Worm (Caenorhabditis elegans) whole organism, late embryonic: ENCODE results near the gene srd-58.

Source experiments
- C38D4.7 ChIP-seq: fragments of 200-800 bp; sonication (Bioruptor generic); optimal IDR thresholded peaks from 2 replicates; lab custom pipeline; 2018; ENCODE audit warnings: mild to moderate bottlenecking, missing genetic modification characterization, moderate library complexity, missing compliant biosample characterization
- F13H6.1 ChIP-seq: sonication (generic microtip); optimal IDR thresholded peaks from 2 replicates; lab custom pipeline; 2016; ENCODE audit warnings: missing genetic modification characterization, missing compliant biosample characterization
- K02D7.2 ChIP-seq: sonication (generic microtip); optimal IDR thresholded peaks from 2 replicates; lab custom pipeline; 2017; ENCODE audit warnings: mild to moderate bottlenecking, missing genetic modification characterization, missing compliant biosample characterization
- T23F11.4 ChIP-seq: fragments of 200-800 bp; sonication (Bioruptor generic); optimal IDR thresholded peaks from 2 replicates; lab custom pipeline; 2018; ENCODE audit warnings: mild to moderate bottlenecking, missing genetic modification characterization, missing compliant biosample characterization
- Y22D7AL.16 ChIP-seq: sonication (generic microtip); optimal IDR thresholded peaks from 2 replicates; lab custom pipeline; 2016; ENCODE audit warnings: missing genetic modification characterization, missing compliant biosample characterization
- ama-1 ChIP-seq: fragments of 150-350 bp; optimal IDR thresholded peaks from 2 replicates; lab custom pipeline; 2014
- ceh-14 ChIP-seq: sonication (generic microtip); optimal IDR thresholded peaks from 2 replicates; lab custom pipeline; 2016; ENCODE audit warnings: missing genotype, missing genetic modification characterization, missing compliant biosample characterization
- ceh-18 ChIP-seq: sonication (generic microtip); optimal IDR thresholded peaks from 2 replicates; lab custom pipeline; 2016; ENCODE audit warnings: missing genetic modification characterization, missing compliant biosample characterization
- ceh-19 ChIP-seq: fragments of 200-800 bp; sonication (Bioruptor generic); optimal IDR thresholded peaks from 2 replicates; lab custom pipeline; 2018; ENCODE audit warnings: mild to moderate bottlenecking, missing genetic modification characterization, missing compliant biosample characterization
- ceh-2 ChIP-seq: sonication (generic microtip); optimal IDR thresholded peaks from 2 replicates; lab custom pipeline; 2016; ENCODE audit warnings: missing genotype, missing genetic modification characterization, missing compliant biosample characterization
- ceh-22 ChIP-seq: sonication (generic microtip); optimal IDR thresholded peaks from 2 replicates; lab custom pipeline; 2017; ENCODE audit warnings: missing biosample characterization, missing genetic modification characterization
- ceh-24 ChIP-seq: sonication (generic microtip); optimal IDR thresholded peaks from 2 replicates; lab custom pipeline; 2016; ENCODE audit warnings: mild to moderate bottlenecking, missing genetic modification characterization, missing compliant biosample characterization
- ceh-31 ChIP-seq: sonication (generic microtip); optimal IDR thresholded peaks from 2 replicates; lab custom pipeline; 2016; ENCODE audit warnings: missing genetic modification characterization, missing compliant biosample characterization
- ceh-34 ChIP-seq: sonication (generic microtip); optimal IDR thresholded peaks from 2 replicates; lab custom pipeline; 2016; ENCODE audit warnings: mild to moderate bottlenecking, missing genetic modification characterization, missing compliant biosample characterization
- ceh-45 ChIP-seq: fragments of 200-800 bp; sonication (Bioruptor generic); IDR thresholded peaks from 2 replicates; pipeline ENCODE4 v1.3.6; 2022; ENCODE audit warnings: missing genetic modification reagents, missing genetic modification characterization, missing compliant biosample characterization
- dmd-4 ChIP-seq: sonication (generic microtip); optimal IDR thresholded peaks from 2 replicates; lab custom pipeline; 2016; ENCODE audit warnings: borderline replicate concordance, missing genetic modification characterization, missing compliant biosample characterization
- ets-4 ChIP-seq: sonication (generic microtip); optimal IDR thresholded peaks from 2 replicates; lab custom pipeline; 2016; ENCODE audit warnings: missing genetic modification characterization, missing compliant biosample characterization
- fkh-10 ChIP-seq: fragments of 150-350 bp; optimal IDR thresholded peaks from 2 replicates; lab custom pipeline; 2014; ENCODE audit warnings: missing biosample characterization, missing genetic modification reagents, missing genetic modification characterization
- fkh-6 ChIP-seq: sonication (generic microtip); optimal IDR thresholded peaks from 2 replicates; lab custom pipeline; 2016; ENCODE audit warnings: missing genetic modification characterization, missing compliant biosample characterization
- hlh-15 ChIP-seq: sonication (generic microtip); optimal IDR thresholded peaks from 2 replicates; lab custom pipeline; 2016; ENCODE audit warnings: missing genetic modification characterization, missing compliant biosample characterization
- hlh-30 ChIP-seq: sonication (generic microtip); optimal IDR thresholded peaks from 2 replicates; lab custom pipeline; 2017; ENCODE audit warnings: antibody characterized with exemption, missing genetic modification characterization, missing compliant biosample characterization; ENCODE audit not compliant: insufficient read depth
- hlh-6 ChIP-seq: sonication (generic microtip); optimal IDR thresholded peaks from 2 replicates; lab custom pipeline; 2016; ENCODE audit warnings: missing genotype, missing genetic modification characterization, missing compliant biosample characterization
- hlh-8 ChIP-seq: sonication (generic microtip); optimal IDR thresholded peaks from 2 replicates; lab custom pipeline; 2016; ENCODE audit warnings: missing genotype, missing genetic modification characterization, missing compliant biosample characterization
- lin-11 ChIP-seq: fragments of 200-800 bp; sonication (Bioruptor generic); optimal IDR thresholded peaks from 2 replicates; lab custom pipeline; 2018; ENCODE audit warnings: mild to moderate bottlenecking, missing genetic modification characterization, missing compliant biosample characterization
- madf-2 ChIP-seq: sonication (generic microtip); optimal IDR thresholded peaks from 2 replicates; lab custom pipeline; 2017; ENCODE audit warnings: missing genetic modification characterization, missing compliant biosample characterization
- nfya-1 ChIP-seq: sonication (generic microtip); optimal IDR thresholded peaks from 2 replicates; lab custom pipeline; 2017; ENCODE audit warnings: missing genetic modification characterization, mild to moderate bottlenecking, missing compliant biosample characterization, antibody characterized with exemption, moderate library complexity
- pat-9 ChIP-seq: fragments of 200-800 bp; sonication (Bioruptor generic); optimal IDR thresholded peaks from 2 replicates; lab custom pipeline; 2018; ENCODE audit warnings: mild to moderate bottlenecking, missing genetic modification characterization, moderate library complexity, missing compliant biosample characterization
- pros-1 ChIP-seq: fragments of 150-350 bp; optimal IDR thresholded peaks from 2 replicates; lab custom pipeline; 2014; ENCODE audit warnings: missing biosample characterization, missing genetic modification reagents, missing genetic modification characterization
- ref-2 ChIP-seq: sonication (generic microtip); optimal IDR thresholded peaks from 2 replicates; lab custom pipeline; 2016; ENCODE audit warnings: missing genetic modification characterization, missing compliant biosample characterization
- sdc-2 ChIP-seq: sonication (generic microtip); optimal IDR thresholded peaks from 2 replicates; lab custom pipeline; 2016; ENCODE audit warnings: missing genotype, missing genetic modification characterization, missing compliant biosample characterization
- sox-2 ChIP-seq: fragments of 200-800 bp; sonication (Bioruptor generic); IDR thresholded peaks from 2 replicates; pipeline ENCODE4 v1.3.6; 2022; ENCODE audit warnings: missing genetic modification reagents, missing genetic modification characterization, missing compliant biosample characterization
- sox-4 ChIP-seq: sonication (generic microtip); optimal IDR thresholded peaks from 2 replicates; lab custom pipeline; 2017; ENCODE audit warnings: mild to moderate bottlenecking, missing genetic modification characterization, inconsistent platforms, missing compliant biosample characterization
- tbx-7 ChIP-seq: sonication (generic microtip); optimal IDR thresholded peaks from 2 replicates; lab custom pipeline; 2016; ENCODE audit warnings: missing genotype, missing genetic modification characterization, missing compliant biosample characterization
- ttx-3 ChIP-seq: sonication (generic microtip); optimal IDR thresholded peaks from 2 replicates; lab custom pipeline; 2016; ENCODE audit warnings: missing genetic modification reagents, missing genetic modification characterization, missing compliant biosample characterization
- unc-3 ChIP-seq, 2 experiments: fragments of 200-800 bp in 1 of 2; sonication (Bioruptor generic) in 1 of 2; sonication (generic microtip) in 1 of 2; conservative IDR thresholded peaks in 1 of 2; optimal IDR thresholded peaks in 1 of 2; 2 replicates each; pipeline versions ENCODE4 v1.3.6 to Lab custom; 2016 to 2022; ENCODE audit warnings: missing compliant biosample characterization in 2 of 2, missing genetic modification characterization in 2 of 2, missing genetic modification reagents in 1 of 2
- unc-42 ChIP-seq: sonication (generic microtip); optimal IDR thresholded peaks from 2 replicates; lab custom pipeline; 2016; ENCODE audit warnings: missing genotype, missing genetic modification characterization, missing compliant biosample characterization
- ztf-16 ChIP-seq: sonication (generic microtip); optimal IDR thresholded peaks from 2 replicates; lab custom pipeline; 2017; ENCODE audit warnings: missing genetic modification characterization, missing compliant biosample characterization

Gene srd-58

ce11 chrII:7200051-7200599, 4.7 kb downstream of the srd-58 start, which contains the start of gene pcrg-1 (continued):
- TF ChIP-seq madf-2 (tag; lab: Kevin White, UChicago) = peak; percentile 85
- peak; percentile 71 for TF ChIP-seq ceh-31 (tag; lab: Kevin White, UChicago)
- peak; percentile 77 for TF ChIP-seq ttx-3 (tag; lab: Kevin White, UChicago)
- TF ChIP-seq ceh-24 (tag; lab: Kevin White, UChicago) = peak; percentile 74
- peak; percentile 85 for TF ChIP-seq sox-4 (tag; lab: Kevin White, UChicago)
- TF ChIP-seq unc-42 (tag; lab: Kevin White, UChicago) = peak; percentile 35
- TF ChIP-seq ceh-19 (GFP tag; lab: Kevin White, UChicago) = peak; percentile 90
- peak; percentile 88 for TF ChIP-seq pat-9 (tag; lab: Kevin White, UChicago)
- peak; percentile 89 for TF ChIP-seq F13H6.1 (tag; lab: Kevin White, UChicago)
- TF ChIP-seq lin-11 (tag; lab: Kevin White, UChicago) = peak; percentile 77
- no peak for TF ChIP-seq pros-1 (tag; lab: Kevin White, UChicago)
- peak; percentile 89 for TF ChIP-seq ztf-16 (tag; lab: Kevin White, UChicago)
- TF ChIP-seq sdc-2 (tag; lab: Kevin White, UChicago) = peak; percentile 69
- peak; percentile 90 for TF ChIP-seq unc-3 (GFP tag; conservative IDR thresholded peaks at IDR 0.05; lab: Robert Waterston, UW)
- peak; percentile 66 for TF ChIP-seq unc-3 (tag; optimal IDR thresholded peaks at IDR 0.05; lab: Kevin White, UChicago)
- peak; percentile 71 for TF ChIP-seq hlh-15 (tag; lab: Kevin White, UChicago)
- peak; percentile 84 for TF ChIP-seq Y22D7AL.16
- TF ChIP-seq ceh-2 (tag; lab: Kevin White, UChicago) = peak; percentile 78
- peak; percentile 84 for TF ChIP-seq ceh-45
- TF ChIP-seq hlh-6 (tag; lab: Kevin White, UChicago) = peak; percentile 91
- peak; percentile 73 for TF ChIP-seq hlh-30 (tag; lab: Kevin White, UChicago)
- peak; percentile 79 for TF ChIP-seq dmd-4
- peak; percentile 71 for TF ChIP-seq tbx-7 (tag; lab: Kevin White, UChicago)
- TF ChIP-seq T23F11.4 (GFP tag; lab: Kevin White, UChicago) = peak; percentile 88
- peak; percentile 44 for TF ChIP-seq hlh-8 (tag; lab: Kevin White, UChicago)
- TF ChIP-seq ceh-14 (tag; lab: Kevin White, UChicago) = peak; percentile 91
- peak; percentile 84 for TF ChIP-seq ceh-34 (tag; lab: Kevin White, UChicago)
- TF ChIP-seq K02D7.2 (tag; lab: Kevin White, UChicago) = peak; percentile 74
- TF ChIP-seq ets-4 (tag; lab: Kevin White, UChicago) = peak; percentile 52
- TF ChIP-seq, all 69 proteins: peak for 58

- TF ChIP-seq hlh-6 (tag; lab: Kevin White, UChicago) (no peak), ztf-16 (tag; lab: Kevin White, UChicago) (no peak), madf-2 (tag; lab: Kevin White, UChicago) (no peak), hlh-8 (tag; lab: Kevin White, UChicago) (no peak), lin-11 (tag; lab: Kevin White, UChicago) (no peak), C38D4.7 (GFP tag; lab: Kevin White, UChicago) (no peak), T23F11.4 (GFP tag; lab: Kevin White, UChicago) (no peak), sox-2 (no peak), fkh-10 (no peak), ceh-22 (no peak), ceh-18 (tag; lab: Kevin White, UChicago) (no peak)
Observed at ce11 chrII:7199308-7199707, 5.5 kb downstream of the srd-58 start, which contains the start of gene E04F6.6. TSS of gene E04F6.6 (minus strand) at chrII:7199565.

- TF ChIP-seq ama-1 (no peak), nfya-1 (tag; lab: Kevin White, UChicago) (no peak), ceh-22 (no peak), K02D7.2 (tag; lab: Kevin White, UChicago) (no peak), dmd-4 (no peak), hlh-30 (tag; lab: Kevin White, UChicago) (no peak), ztf-16 (tag; lab: Kevin White, UChicago) (no peak), ceh-24 (tag; lab: Kevin White, UChicago) (no peak), hlh-15 (tag; lab: Kevin White, UChicago) (no peak), ref-2 (tag; lab: Kevin White, UChicago) (no peak), ceh-14 (tag; lab: Kevin White, UChicago) (no peak), hlh-6 (tag; lab: Kevin White, UChicago) (no peak), fkh-6 (tag; lab: Kevin White, UChicago) (no peak)
Observed at ce11 chrII:7197434-7197833, 7.4 kb downstream of the srd-58 start.
